Worm (Caenorhabditis elegans): ENCODE data around the gene clik-1.

Gene clik-1

DNA sequence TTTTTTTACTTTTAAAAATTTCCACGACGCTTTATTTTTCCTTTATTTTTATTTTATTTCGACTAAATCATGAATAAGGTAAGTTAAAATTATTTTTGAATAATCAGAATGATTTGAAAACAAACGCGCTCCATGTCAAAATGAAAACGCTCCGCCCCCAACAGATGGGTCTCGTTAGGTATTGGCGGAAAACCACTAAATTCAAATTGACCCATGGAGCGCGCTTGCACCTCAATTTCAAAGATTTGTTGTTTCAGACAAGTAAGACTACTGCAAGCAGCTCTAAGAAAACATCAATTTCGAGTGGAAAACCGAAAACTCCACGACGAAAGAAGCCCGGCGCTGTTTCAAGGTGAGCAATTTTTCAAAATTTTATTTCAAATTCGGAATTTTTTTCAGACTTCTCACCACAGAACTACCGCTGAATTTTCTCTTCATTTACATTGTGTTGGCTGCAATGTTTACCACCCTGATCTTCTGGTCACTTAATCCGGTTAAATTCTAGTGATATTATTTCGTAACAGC lies 19.4 kb upstream of the clik-1 start, which contains the start of gene ZC404.2:
ZC404.2 (plus strand) TSS at position 47 of the 525 bp plus-strand sequence.
- no peak for TF ChIP-seq nhr-27 (tag; optimal IDR thresholded peaks at IDR 0.05)
- 0 out of 2 replicates have a peak, but pooled peaks have one; percentile 13 for TF ChIP-seq hmg-1.2 (GFP tag; IDR thresholded peaks at IDR 0.05)
- TF ChIP-seq sptf-2 (GFP tag; optimal IDR thresholded peaks at IDR 0.05), result no peak
- TF ChIP-seq ccch-3 (GFP tag; optimal IDR thresholded peaks at IDR 0.05), result no peak
- no peak for TF ChIP-seq ceh-100 (GFP tag; IDR thresholded peaks at IDR 0.05)
- no peak for TF ChIP-seq unc-130 (GFP tag; optimal IDR thresholded peaks at IDR 0.05)
- no peak for TF ChIP-seq athp-1 (tag; optimal IDR thresholded peaks at IDR 0.05)
- TF ChIP-seq mcd-1 (GFP tag; IDR thresholded peaks at IDR 0.05), result peak; percentile 30; the same call in 1 of the 2 replicates
- TF ChIP-seq tbp1 (GFP tag; optimal IDR thresholded peaks at IDR 0.05), result no peak
- TF ChIP-seq nhr-179 (tag; optimal IDR thresholded peaks at IDR 0.05), result no peak
- TF ChIP-seq repo-1 (tag; optimal IDR thresholded peaks at IDR 0.05), result no peak
- TF ChIP-seq nhr-120 (GFP tag; IDR thresholded peaks at IDR 0.05), result no peak
- TF ChIP-seq egrh-3 (GFP tag; IDR thresholded peaks at IDR 0.05), result no peak
- TF ChIP-seq atf-7 (tag; optimal IDR thresholded peaks at IDR 0.05), result no peak
- 0 out of 2 replicates have a peak, but pooled peaks have one; percentile 14 for TF ChIP-seq ekl-4 (GFP tag; IDR thresholded peaks at IDR 0.05)
- TF ChIP-seq dpff-1 (tag; optimal IDR thresholded peaks at IDR 0.05), result no peak
- TF ChIP-seq ztf-28 (GFP tag; IDR thresholded peaks at IDR 0.05), result no peak
- no peak for TF ChIP-seq tbx-9 (tag; optimal IDR thresholded peaks at IDR 0.05; ENCODE audit: borderline replicate concordance)
- TF ChIP-seq lag-1 (GFP tag; IDR thresholded peaks at IDR 0.05), result no peak
- no peak for TF ChIP-seq F57A8.1 (GFP tag; optimal IDR thresholded peaks at IDR 0.05)
- TF ChIP-seq zfh-2 (GFP tag; conservative IDR thresholded peaks at IDR 0.05), result no peak
- no peak for TF ChIP-seq T26A5.8 (tag; optimal IDR thresholded peaks at IDR 0.05)
- TF ChIP-seq lin-40 (tag; optimal IDR thresholded peaks at IDR 0.05), result no peak
- TF ChIP-seq mel-28 (tag; optimal IDR thresholded peaks at IDR 0.05; ENCODE audit: borderline replicate concordance), result no peak
- peak; percentile 36 for TF ChIP-seq F52B5.7 (tag; optimal IDR thresholded peaks at IDR 0.05)
- no peak for TF ChIP-seq lir-1 (GFP tag; conservative IDR thresholded peaks at IDR 0.05)
- no peak for TF ChIP-seq snpc-1.1 (tag; optimal IDR thresholded peaks at IDR 0.05; ENCODE audit: insufficient read depth)
- TF ChIP-seq die-1 (tag; optimal IDR thresholded peaks at IDR 0.05), result no peak
- TF ChIP-seq nfya-1 (tag; optimal IDR thresholded peaks at IDR 0.05; ENCODE audit: borderline replicate concordance, insufficient read depth), result no peak
- no peak for TF ChIP-seq Y56A3A.18 (GFP tag; IDR thresholded peaks at IDR 0.05)
- 0 out of 2 replicates have a peak, but pooled peaks have one; percentile 51 for TF ChIP-seq Y53G8AR.9 (GFP tag; conservative IDR thresholded peaks at IDR 0.05)
- no peak for TF ChIP-seq hlh-26 (GFP tag; conservative IDR thresholded peaks at IDR 0.05)
- TF ChIP-seq F33H1.4 (GFP tag; IDR thresholded peaks at IDR 0.05), result no peak
- no peak for TF ChIP-seq ZK185.1 (tag; optimal IDR thresholded peaks at IDR 0.05; ENCODE audit: poor library complexity, severe bottlenecking)
- no peak for TF ChIP-seq attf-3 (GFP tag; conservative IDR thresholded peaks at IDR 0.05)
- TF ChIP-seq F39B2.1 (GFP tag; IDR thresholded peaks at IDR 0.05), result no peak
- peak; percentile 34; the same call in 1 of the 2 replicates for TF ChIP-seq ceh-91 (GFP tag; IDR thresholded peaks at IDR 0.05)
- TF ChIP-seq cebp-1 (GFP tag; IDR thresholded peaks at IDR 0.05), result no peak
- TF ChIP-seq cebp-1 (tag; optimal IDR thresholded peaks at IDR 0.05), result peak; percentile 10
- TF ChIP-seq K11D2.4 (GFP tag; IDR thresholded peaks at IDR 0.05), result no peak
- no peak for TF ChIP-seq ceh-27 (GFP tag; optimal IDR thresholded peaks at IDR 0.05)
- no peak for TF ChIP-seq B0336.3 (GFP tag; IDR thresholded peaks at IDR 0.05)
- TF ChIP-seq B0019.2 (GFP tag; conservative IDR thresholded peaks at IDR 0.05), result no peak
- no peak; the same call in 1 of the 2 replicates for TF ChIP-seq madf-6 (GFP tag; IDR thresholded peaks at IDR 0.05)
- TF ChIP-seq efl-1 (GFP tag; optimal IDR thresholded peaks at IDR 0.05), result no peak
- TF ChIP-seq F23B12.7 (tag; optimal IDR thresholded peaks at IDR 0.05; ENCODE audit: insufficient read depth), result no peak
- TF ChIP-seq sdz-38 (tag; optimal IDR thresholded peaks at IDR 0.05), result no peak
- TF ChIP-seq ztf-3 (GFP tag; optimal IDR thresholded peaks at IDR 0.05), result no peak

Measured in whole organism, young adult.